Fruit fly (Drosophila melanogaster) whole organism, embryonic: ENCODE measurements around the gene Gdh.

ENCODE experiments used
- Aef1 ChIP-seq: fragments of 200-800 bp; sonication (Bioruptor generic); IDR thresholded peaks from 3 replicates; pipeline ENCODE4 v1.3.6; 2022; ENCODE audit warnings: missing biosample characterization, missing genetic modification characterization
- Antp ChIP-seq: fragments of 200-800 bp; sonication (Bioruptor generic); optimal IDR thresholded peaks from 3 replicates; lab custom pipeline; 2016; ENCODE audit warnings: missing biosample characterization, missing genetic modification characterization
- Atf6 ChIP-seq: fragments of 200-800 bp; sonication (Bioruptor generic); IDR thresholded peaks from 2 replicates; pipeline ENCODE4 v1.3.6; 2022; ENCODE audit warnings: missing biosample characterization, missing genetic modification characterization
- BEAF-32 ChIP-seq: fragments of 200-800 bp; sonication (Bioruptor generic); optimal IDR thresholded peaks from 3 replicates; lab custom pipeline; 2017; ENCODE audit warnings: missing biosample characterization, missing genetic modification characterization, mild to moderate bottlenecking, moderate library complexity, missing genetic modification reagents
- CG10431 ChIP-seq: fragments of 200-800 bp; sonication (Bioruptor generic); optimal IDR thresholded peaks from 3 replicates; lab custom pipeline; 2018; ENCODE audit warnings: missing biosample characterization, mild to moderate bottlenecking, missing genetic modification characterization
- CG10462 ChIP-seq: fragments of 200-800 bp; sonication (Bioruptor generic); optimal IDR thresholded peaks from 2 replicates; lab custom pipeline; 2016; ENCODE audit warnings: missing biosample characterization, missing genetic modification characterization
- CG10654 ChIP-seq: fragments of 200-800 bp; sonication (Bioruptor generic); optimal IDR thresholded peaks from 2 replicates; lab custom pipeline; 2016; ENCODE audit warnings: missing biosample characterization, missing genetic modification characterization
- CG13424 ChIP-seq: fragments of 200-800 bp; sonication (Bioruptor generic); optimal IDR thresholded peaks from 2 replicates; lab custom pipeline; 2019; ENCODE audit warnings: missing biosample characterization, mild to moderate bottlenecking, missing genetic modification characterization, moderate library complexity
- CG13894 ChIP-seq: fragments of 200-800 bp; sonication (Bioruptor generic); optimal IDR thresholded peaks from 3 replicates; lab custom pipeline; 2018; ENCODE audit warnings: missing biosample characterization, mild to moderate bottlenecking, missing genetic modification characterization, moderate library complexity
- CG14860 ChIP-seq: fragments of 200-800 bp; sonication (Bioruptor generic); IDR thresholded peaks from 3 replicates; pipeline ENCODE4 v1.3.6; 2022; ENCODE audit warnings: missing biosample characterization, missing genetic modification characterization; ENCODE audit not compliant: partially characterized antibody
- CG15073 ChIP-seq: fragments of 200-800 bp; sonication (Bioruptor generic); optimal IDR thresholded peaks from 2 replicates; lab custom pipeline; 2016; ENCODE audit warnings: missing biosample characterization, missing genetic modification characterization
- CG15514 ChIP-seq: fragments of 200-800 bp; sonication (Bioruptor generic); optimal IDR thresholded peaks from 3 replicates; lab custom pipeline; 2017; ENCODE audit warnings: missing biosample characterization, missing genetic modification characterization, mild to moderate bottlenecking, moderate library complexity, missing genetic modification reagents
- CG18619 ChIP-seq: fragments of 200-800 bp; sonication (Bioruptor generic); optimal IDR thresholded peaks from 3 replicates; lab custom pipeline; 2017; ENCODE audit warnings: missing biosample characterization, mild to moderate bottlenecking, missing genetic modification characterization
- CG2116 ChIP-seq: fragments of 200-800 bp; sonication (Bioruptor generic); optimal IDR thresholded peaks from 3 replicates; lab custom pipeline; 2018; ENCODE audit warnings: missing biosample characterization, mild to moderate bottlenecking, missing genetic modification characterization
- CG32532 ChIP-seq: fragments of 200-800 bp; sonication (Bioruptor generic); IDR thresholded peaks from 2 replicates; pipeline ENCODE4 v1.3.6; 2022; ENCODE audit warnings: missing biosample characterization, missing genetic modification characterization
- CG3281 ChIP-seq: fragments of 200-800 bp; sonication (Bioruptor generic); optimal IDR thresholded peaks from 3 replicates; lab custom pipeline; 2017; ENCODE audit warnings: missing biosample characterization, mild to moderate bottlenecking, missing genetic modification characterization
- CG34422 ChIP-seq: fragments of 200-800 bp; sonication (Bioruptor generic); IDR thresholded peaks from 3 replicates; pipeline ENCODE4 v1.3.6; 2022; ENCODE audit warnings: missing biosample characterization, missing genetic modification characterization
- CG4424 ChIP-seq: fragments of 200-800 bp; sonication (Bioruptor generic); optimal IDR thresholded peaks from 3 replicates; lab custom pipeline; 2016; ENCODE audit warnings: missing biosample characterization, missing genetic modification characterization
- CG4820 ChIP-seq: fragments of 200-800 bp; sonication (Bioruptor generic); optimal IDR thresholded peaks from 3 replicates; lab custom pipeline; 2016; ENCODE audit warnings: missing biosample characterization, missing genetic modification characterization
- CG7745 ChIP-seq: fragments of 200-800 bp; sonication (Bioruptor generic); optimal IDR thresholded peaks from 2 replicates; lab custom pipeline; 2018; ENCODE audit warnings: missing biosample characterization, mild to moderate bottlenecking, missing genetic modification characterization, moderate library complexity
- CG8281 ChIP-seq: fragments of 200-800 bp; sonication (Bioruptor generic); optimal IDR thresholded peaks from 2 replicates; lab custom pipeline; 2018; ENCODE audit warnings: missing biosample characterization, mild to moderate bottlenecking, missing genetic modification characterization, moderate library complexity
- Deaf1 ChIP-seq: fragments of 200-800 bp; optimal IDR thresholded peaks from 3 replicates; lab custom pipeline; 2019; ENCODE audit warnings: missing biosample characterization, mild to moderate bottlenecking, missing genetic modification characterization, moderate library complexity
- Eip74EF ChIP-seq, 2 experiments: fragments of 200-800 bp in 1 of 2; fragments of >200 bp in 1 of 2; sonication (Bioruptor generic) in 1 of 2; optimal IDR thresholded peaks; 2 replicates each; lab custom pipeline; 2017 to 2019; ENCODE audit warnings: missing biosample characterization in 2 of 2, missing genetic modification characterization in 2 of 2, mild to moderate bottlenecking in 1 of 2, moderate library complexity in 1 of 2
- HmgZ ChIP-seq: fragments of 200-800 bp; sonication (Bioruptor generic); optimal IDR thresholded peaks from 2 replicates; lab custom pipeline; 2018; ENCODE audit warnings: missing biosample characterization, mild to moderate bottlenecking, missing genetic modification characterization
- Hmr ChIP-seq: fragments of 200-800 bp; sonication (Bioruptor generic); optimal IDR thresholded peaks from 3 replicates; lab custom pipeline; 2017; ENCODE audit warnings: mild to moderate bottlenecking, missing biosample characterization, missing genetic modification reagents, missing genetic modification characterization
- MTF-1 ChIP-seq: fragments of 200-800 bp; sonication (Bioruptor generic); optimal IDR thresholded peaks from 2 replicates; lab custom pipeline; 2018; ENCODE audit warnings: missing biosample characterization, mild to moderate bottlenecking, missing genetic modification characterization, borderline replicate concordance
- Meics ChIP-seq: fragments of 200-800 bp; sonication (Bioruptor generic); optimal IDR thresholded peaks from 2 replicates; lab custom pipeline; 2017; ENCODE audit warnings: missing biosample characterization, mild to moderate bottlenecking, missing genetic modification characterization
- Sin3A ChIP-seq: fragments of >200 bp; optimal IDR thresholded peaks from 2 replicates; lab custom pipeline; 2018
- Six4 ChIP-seq: fragments of 200-800 bp; sonication (Bioruptor generic); optimal IDR thresholded peaks from 2 replicates; lab custom pipeline; 2016; ENCODE audit warnings: missing biosample characterization, missing genetic modification characterization
- Ssrp ChIP-seq: fragments of 200-800 bp; sonication (Bioruptor generic); optimal IDR thresholded peaks from 2 replicates; lab custom pipeline; 2018; ENCODE audit warnings: missing biosample characterization, mild to moderate bottlenecking, missing genetic modification characterization, moderate library complexity
- Xbp1 ChIP-seq: fragments of 200-800 bp; sonication (Bioruptor generic); optimal IDR thresholded peaks from 3 replicates; lab custom pipeline; 2016; ENCODE audit warnings: missing biosample characterization, mild to moderate bottlenecking, missing genetic modification characterization
- cad ChIP-seq: fragments of >200 bp; optimal IDR thresholded peaks from 2 replicates; lab custom pipeline; 2017; ENCODE audit warnings: missing biosample characterization, missing genetic modification characterization
- da ChIP-seq: fragments of 200-800 bp; sonication (Bioruptor generic); optimal IDR thresholded peaks from 2 replicates; lab custom pipeline; 2016; ENCODE audit warnings: missing biosample characterization, missing genetic modification characterization
- dm ChIP-seq: fragments of 200-800 bp; sonication (Bioruptor generic); optimal IDR thresholded peaks from 3 replicates; lab custom pipeline; 2016; ENCODE audit warnings: missing biosample characterization, missing genetic modification characterization
- fd102C ChIP-seq: fragments of 200-800 bp; sonication (Bioruptor generic); optimal IDR thresholded peaks from 2 replicates; lab custom pipeline; 2018; ENCODE audit warnings: missing biosample characterization, mild to moderate bottlenecking, missing genetic modification characterization, moderate library complexity
- h ChIP-seq: fragments of >200 bp; optimal IDR thresholded peaks from 2 replicates; lab custom pipeline; 2017
- her ChIP-seq: fragments of 200-800 bp; sonication (Bioruptor generic); optimal IDR thresholded peaks from 2 replicates; lab custom pipeline; 2016; ENCODE audit warnings: missing biosample characterization, missing genetic modification characterization
- hkb ChIP-seq, 2 experiments: fragments of 200-800 bp in 1 of 2; fragments of >200 bp in 1 of 2; sonication (Bioruptor generic) in 1 of 2; IDR thresholded peaks in 1 of 2; optimal IDR thresholded peaks in 1 of 2; 2 replicates each; pipeline versions ENCODE4 v1.3.6 to Lab custom; 2017 to 2022; ENCODE audit warnings: missing biosample characterization in 1 of 2, missing genetic modification characterization in 1 of 2
- ken ChIP-seq: fragments of 200-800 bp; sonication (Bioruptor generic); IDR thresholded peaks from 3 replicates; pipeline ENCODE4 v1.3.6; 2022; ENCODE audit warnings: missing biosample characterization, missing genetic modification characterization
- phol ChIP-seq: fragments of 200-800 bp; sonication (Bioruptor generic); optimal IDR thresholded peaks from 3 replicates; lab custom pipeline; 2018; ENCODE audit warnings: missing biosample characterization, mild to moderate bottlenecking, missing genetic modification characterization, moderate library complexity
- prd ChIP-seq, 3 experiments: fragments of >200 bp in 2 of 3; fragments of 200-800 bp in 1 of 3; sonication (Bioruptor generic) in 1 of 3; optimal IDR thresholded peaks in 2 of 3; IDR thresholded peaks in 1 of 3; 2 replicates in 2 of 3; 3 replicates in 1 of 3; pipeline versions ENCODE4 v1.3.6 to Lab custom; 2017 to 2022; ENCODE audit warnings: missing biosample characterization in 1 of 3, missing genetic modification characterization in 1 of 3
- sc ChIP-seq, 3 experiments: fragments of >200 bp in 2 of 3; fragments of 200-800 bp in 1 of 3; sonication (Bioruptor generic) in 1 of 3; optimal IDR thresholded peaks; 2 replicates in 2 of 3; 3 replicates in 1 of 3; lab custom pipeline; 2017; ENCODE audit warnings: mild to moderate bottlenecking in 1 of 3, missing biosample characterization in 1 of 3, missing genetic modification characterization in 1 of 3, missing genetic modification reagents in 1 of 3
- scrt ChIP-seq: fragments of 200-800 bp; sonication (Bioruptor generic); optimal IDR thresholded peaks from 2 replicates; lab custom pipeline; 2018; ENCODE audit warnings: missing biosample characterization, mild to moderate bottlenecking, missing genetic modification characterization, moderate library complexity
- stwl ChIP-seq: fragments of 200-800 bp; sonication (Bioruptor generic); optimal IDR thresholded peaks from 3 replicates; lab custom pipeline; 2018; ENCODE audit warnings: missing biosample characterization, mild to moderate bottlenecking, missing genetic modification characterization, moderate library complexity
- tx ChIP-seq: fragments of 200-800 bp; sonication (Bioruptor generic); optimal IDR thresholded peaks from 2 replicates; lab custom pipeline; 2016; ENCODE audit warnings: missing biosample characterization, missing genetic modification characterization
- unc-4 ChIP-seq: fragments of 200-800 bp; sonication (Bioruptor generic); IDR thresholded peaks from 2 replicates; pipeline ENCODE4 v1.3.6; 2022; ENCODE audit warnings: missing biosample characterization, missing genetic modification characterization; ENCODE audit not compliant: partially characterized antibody
- yki ChIP-seq: fragments of >200 bp; optimal IDR thresholded peaks from 3 replicates; lab custom pipeline; 2018
- zen ChIP-seq: fragments of 200-800 bp; sonication (Bioruptor generic); optimal IDR thresholded peaks from 3 replicates; lab custom pipeline; 2018; ENCODE audit warnings: missing biosample characterization, mild to moderate bottlenecking, missing genetic modification characterization, moderate library complexity

Gdh gene

DNA sequence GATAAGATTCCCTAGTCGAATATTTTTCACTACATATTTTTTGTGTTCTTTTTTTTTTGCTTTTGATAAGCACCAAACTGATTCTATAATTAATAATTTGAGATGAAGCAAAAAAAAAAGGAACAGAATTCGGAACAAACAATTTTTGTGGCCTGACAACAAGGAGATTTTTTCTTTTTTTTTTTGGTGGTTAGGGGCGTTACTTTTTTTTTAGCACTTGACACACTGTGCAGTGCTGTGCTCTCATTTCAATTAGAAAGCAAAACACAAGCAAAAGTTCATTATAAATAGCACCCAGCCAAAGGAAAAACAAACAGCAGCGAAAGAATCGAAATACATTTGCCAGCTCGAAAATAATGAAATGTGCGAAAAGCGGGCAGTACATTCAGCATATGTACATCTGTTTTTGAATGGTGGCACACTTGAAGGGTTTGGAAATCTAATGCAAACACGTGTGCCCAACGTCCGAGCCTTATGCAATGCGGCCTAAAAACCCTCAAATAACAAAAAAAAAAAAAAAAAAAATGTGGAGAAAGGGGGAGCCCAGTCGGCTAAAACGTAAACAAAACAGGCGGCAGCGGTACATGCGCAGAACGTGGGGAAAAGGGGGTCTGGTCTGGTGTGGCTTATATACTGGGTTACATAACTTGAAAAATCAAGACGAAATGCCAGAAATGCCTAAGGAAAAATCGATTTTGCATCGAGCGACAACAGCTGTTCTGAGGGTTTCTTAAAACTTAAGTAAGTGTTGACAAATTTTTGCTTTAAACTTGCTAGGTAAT, 1.1 kb downstream of the Gdh start (continued):
- TF ChIP-seq sc (optimal IDR thresholded peaks at IDR 0.05; lab: Kevin White, UChicago) (no peak), sc (GFP tag; optimal IDR thresholded peaks at IDR 0.05; lab: Kevin White, UChicago) (no peak), CG15514 (peak; percentile 11), Eip74EF (GFP tag; optimal IDR thresholded peaks at IDR 0.05; lab: Kevin White, UChicago) (no peak), CG10431 (GFP tag; lab: Kevin White, UChicago) (no peak), fd102C (GFP tag; lab: Kevin White, UChicago) (no peak), scrt (GFP tag; lab: Kevin White, UChicago) (no peak), CG7745 (tag; lab: Kevin White, UChicago) (no peak), MTF-1 (no peak), CG15073 (GFP tag; lab: Kevin White, UChicago) (no peak), Sin3A (no peak), Ssrp (peak; percentile 16), BEAF-32 (GFP tag; lab: Kevin White, UChicago) (no peak), CG4424 (peak; percentile 11), phol (tag; lab: Kevin White, UChicago) (no peak), CG8281 (no peak), Meics (GFP tag; lab: Kevin White, UChicago) (peak; percentile 35), Six4 (GFP tag; lab: Kevin White, UChicago) (no peak), CG4820 (GFP tag; lab: Kevin White, UChicago) (peak; percentile 22), Antp (GFP tag; lab: Kevin White, UChicago) (peak; percentile 44), Aef1 (peak; percentile 50), CG10654 (GFP tag; lab: Kevin White, UChicago) (no peak), CG13424 (tag; lab: Kevin White, UChicago) (no peak), h (lab: Kevin White, UChicago) (no peak), yki (lab: Kevin White, UChicago) (no peak), hkb (optimal IDR thresholded peaks at IDR 0.05; lab: Kevin White, UChicago) (no peak), hkb (GFP tag; IDR thresholded peaks at IDR 0.05; lab: Robert Waterston, UW) (peak; percentile 40; the same call in 1 of the 2 replicates), CG3281 (GFP tag; lab: Kevin White, UChicago) (peak; percentile 46), her (GFP tag; lab: Kevin White, UChicago) (no peak), Xbp1 (GFP tag; lab: Kevin White, UChicago) (peak; percentile 43), Deaf1 (tag; lab: Kevin White, UChicago) (no peak), zen (no peak), unc-4 (GFP tag; lab: Robert Waterston, UW) (no peak), ken (GFP tag; lab: Robert Waterston, UW) (no peak; the same call in 2 of the 3 replicates), cad (no peak), stwl (tag; lab: Kevin White, UChicago) (no peak), CG14860 (GFP tag; lab: Robert Waterston, UW) (no peak), HmgZ (tag; lab: Kevin White, UChicago) (no peak), Atf6 (GFP tag; lab: Robert Waterston, UW) (0 out of 2 replicates have a peak, but pooled peaks have one; percentile 11), CG10462 (GFP tag; lab: Kevin White, UChicago) (no peak), da (GFP tag; lab: Kevin White, UChicago) (no peak), prd (optimal IDR thresholded peaks at IDR 0.05; lab: Kevin White, UChicago) (no peak), prd (GFP tag; IDR thresholded peaks at IDR 0.05; lab: Robert Waterston, UW) (peak; percentile 75), CG2116 (no peak), CG18619 (GFP tag; lab: Kevin White, UChicago) (no peak), dm (GFP tag; lab: Kevin White, UChicago) (peak; percentile 7), Hmr (GFP tag; lab: Kevin White, UChicago) (peak; percentile 54), CG32532 (GFP tag; lab: Robert Waterston, UW) (peak; percentile 76), CG13894 (tag; lab: Kevin White, UChicago) (no peak), CG34422 (GFP tag; lab: Robert Waterston, UW) (peak; percentile 27; the same call in 1 of the 3 replicates), tx (no peak)
